Worm (Caenorhabditis elegans) whole organism, L3 larva: ENCODE measurements around the gene srh-180.

Source experiments
- ZK546.5 ChIP-seq: sonication (generic microtip); optimal IDR thresholded peaks from 2 replicates; lab custom pipeline; 2017; ENCODE audit warnings: missing biosample characterization, missing genetic modification characterization
- aly-2 ChIP-seq: fragments of 150-350 bp; optimal IDR thresholded peaks from 2 replicates; lab custom pipeline; 2014; ENCODE audit warnings: missing biosample characterization, missing genetic modification characterization
- ama-1 ChIP-seq: fragments of 150-350 bp; optimal IDR thresholded peaks from 2 replicates; lab custom pipeline; 2018
- ceh-16 ChIP-seq: sonication (generic microtip); optimal IDR thresholded peaks from 2 replicates; lab custom pipeline; 2017; ENCODE audit warnings: missing biosample characterization, missing genetic modification characterization
- ceh-28 ChIP-seq: fragments of 150-350 bp; optimal IDR thresholded peaks from 2 replicates; lab custom pipeline; 2014; ENCODE audit warnings: missing biosample characterization, missing genetic modification reagents, missing genetic modification characterization
- ceh-9 ChIP-seq: sonication (generic microtip); optimal IDR thresholded peaks from 2 replicates; lab custom pipeline; 2018; ENCODE audit warnings: missing biosample characterization, missing genetic modification characterization
- daf-12 ChIP-seq: fragments of 150-350 bp; optimal IDR thresholded peaks from 2 replicates; lab custom pipeline; 2014; ENCODE audit warnings: missing biosample characterization, missing genetic modification reagents, missing genetic modification characterization
- egl-27 ChIP-seq: sonication (generic microtip); optimal IDR thresholded peaks from 4 replicates; lab custom pipeline; 2017; ENCODE audit warnings: missing biosample characterization, missing genetic modification reagents, missing genetic modification characterization
- egl-5 ChIP-seq: fragments of 150-350 bp; optimal IDR thresholded peaks from 2 replicates; lab custom pipeline; 2017; ENCODE audit warnings: missing biosample characterization, missing genetic modification reagents, missing genetic modification characterization, inconsistent platforms
- elt-1 ChIP-seq: fragments of 150-350 bp; optimal IDR thresholded peaks from 2 replicates; lab custom pipeline; 2014; ENCODE audit warnings: missing biosample characterization, missing genetic modification characterization
- elt-2 ChIP-seq: sonication (generic microtip); optimal IDR thresholded peaks from 2 replicates; lab custom pipeline; 2016; ENCODE audit warnings: missing genetic modification reagents, mild to moderate bottlenecking, missing genetic modification characterization, missing compliant biosample characterization
- elt-3 ChIP-seq, 3 experiments: fragments of 150-350 bp in 1 of 3; sonication (generic microtip) in 2 of 3; optimal IDR thresholded peaks; 2 replicates in 2 of 3; 4 replicates in 1 of 3; lab custom pipeline; 2014 to 2017; ENCODE audit warnings: missing biosample characterization in 3 of 3, missing genetic modification characterization in 3 of 3
- eor-1 ChIP-seq, 2 experiments: fragments of 150-350 bp; optimal IDR thresholded peaks; 2 replicates each; lab custom pipeline; 2014 to 2018; ENCODE audit warnings: missing biosample characterization in 2 of 2, missing genetic modification characterization in 2 of 2
- jun-1 ChIP-seq: fragments of 150-350 bp; optimal IDR thresholded peaks from 2 replicates; lab custom pipeline; 2014; ENCODE audit warnings: missing biosample characterization, missing genetic modification reagents, missing genetic modification characterization
- lin-15B ChIP-seq: fragments of 150-350 bp; optimal IDR thresholded peaks from 2 replicates; lab custom pipeline; 2014; ENCODE audit warnings: missing biosample characterization, missing genetic modification characterization
- lsy-12 ChIP-seq: sonication (generic microtip); optimal IDR thresholded peaks from 2 replicates; lab custom pipeline; 2016; ENCODE audit warnings: mild to moderate bottlenecking, missing genetic modification characterization, missing compliant biosample characterization
- mdl-1 ChIP-seq: fragments of 150-350 bp; optimal IDR thresholded peaks from 2 replicates; lab custom pipeline; 2014; ENCODE audit warnings: missing biosample characterization, missing genetic modification characterization
- mml-1 ChIP-seq: fragments of 150-350 bp; sonication (generic microtip); optimal IDR thresholded peaks from 3 replicates; lab custom pipeline; 2014; ENCODE audit warnings: missing biosample characterization, missing genetic modification characterization
- nfya-1 ChIP-seq: sonication (generic microtip); optimal IDR thresholded peaks from 2 replicates; lab custom pipeline; 2017; ENCODE audit warnings: missing genetic modification characterization, mild to moderate bottlenecking, missing compliant biosample characterization, antibody characterized with exemption, moderate library complexity; ENCODE audit not compliant: insufficient read depth
- nhr-11 ChIP-seq: fragments of 150-350 bp; optimal IDR thresholded peaks from 2 replicates; lab custom pipeline; 2014; ENCODE audit warnings: missing biosample characterization, missing genetic modification characterization
- nhr-12 ChIP-seq: fragments of 150-350 bp; optimal IDR thresholded peaks from 2 replicates; lab custom pipeline; 2014; ENCODE audit warnings: missing biosample characterization, missing genetic modification characterization
- nhr-23 ChIP-seq: fragments of 150-350 bp; optimal IDR thresholded peaks from 2 replicates; lab custom pipeline; 2014; ENCODE audit warnings: missing biosample characterization, missing genetic modification reagents, missing genetic modification characterization
- nhr-25 ChIP-seq: sonication (generic microtip); optimal IDR thresholded peaks from 2 replicates; lab custom pipeline; 2017; ENCODE audit warnings: missing biosample characterization, missing genetic modification characterization
- nhr-28 ChIP-seq: fragments of 150-350 bp; optimal IDR thresholded peaks from 2 replicates; lab custom pipeline; 2014; ENCODE audit warnings: missing biosample characterization, missing genetic modification characterization
- nhr-77 ChIP-seq: fragments of 150-350 bp; optimal IDR thresholded peaks from 2 replicates; lab custom pipeline; 2014; ENCODE audit warnings: missing biosample characterization, missing genetic modification characterization
- pqm-1 ChIP-seq: fragments of 150-350 bp; optimal IDR thresholded peaks from 2 replicates; lab custom pipeline; 2017; ENCODE audit warnings: missing biosample characterization, missing genetic modification characterization, inconsistent platforms
- sea-2 ChIP-seq: fragments of 150-350 bp; sonication (generic microtip); optimal IDR thresholded peaks from 4 replicates; lab custom pipeline; 2014; ENCODE audit warnings: missing biosample characterization, missing genetic modification reagents, missing genetic modification characterization
- skn-1 ChIP-seq: fragments of 150-350 bp; optimal IDR thresholded peaks from 2 replicates; lab custom pipeline; 2014; ENCODE audit warnings: missing biosample characterization, missing genetic modification characterization
- tbx-2 ChIP-seq: sonication (generic microtip); optimal IDR thresholded peaks from 2 replicates; lab custom pipeline; 2016; ENCODE audit warnings: mild to moderate bottlenecking, missing genetic modification characterization, missing compliant biosample characterization
- unc-39 ChIP-seq: sonication (generic microtip); optimal IDR thresholded peaks from 4 replicates; lab custom pipeline; 2017; ENCODE audit warnings: missing biosample characterization, missing genetic modification characterization
- unc-62 ChIP-seq: fragments of 150-350 bp; sonication (generic microtip); optimal IDR thresholded peaks from 4 replicates; lab custom pipeline; 2014; ENCODE audit warnings: missing biosample characterization, missing genetic modification reagents, missing genetic modification characterization
- zag-1 ChIP-seq: fragments of 150-350 bp; optimal IDR thresholded peaks from 2 replicates; lab custom pipeline; 2014; ENCODE audit warnings: missing biosample characterization, missing genetic modification characterization

Gene srh-180

ce11 chrV:16333412-16333811 lies 16.1 kb downstream of the srh-180 start, which contains the start of gene srh-167:
srh-167 (plus strand) TSS chrV:16333712.
- TF ChIP-seq nfya-1 (tag; lab: Kevin White, UChicago) (no peak), ceh-16 (no peak), sea-2 (GFP tag; lab: Kevin White, UChicago) (no peak), nhr-12 (tag; lab: Kevin White, UChicago) (no peak), mml-1 (tag; lab: Kevin White, UChicago) (no peak), ama-1 (no peak), jun-1 (no peak), unc-39 (tag; lab: Kevin White, UChicago) (no peak), tbx-2 (no peak), aly-2 (no peak), elt-3 (tag; optimal IDR thresholded peaks at IDR 0.05; lab: Kevin White, UChicago) (no peak), nhr-23 (tag; lab: Kevin White, UChicago) (no peak), elt-1 (tag; lab: Kevin White, UChicago) (no peak), lin-15B (tag; lab: Kevin White, UChicago) (no peak), zag-1 (no peak), nhr-77 (tag; lab: Kevin White, UChicago) (no peak), unc-62 (no peak), ceh-28 (tag; lab: Kevin White, UChicago) (no peak), nhr-25 (tag; lab: Kevin White, UChicago) (no peak)

ce11 chrV:16336326-16336725 lies 19.0 kb downstream of the srh-180 start, which contains the start of gene srw-87:
srw-87 (plus strand) TSS chrV:16336626.
- TF ChIP-seq ceh-16 (no peak), lsy-12 (no peak), skn-1 (tag; lab: Kevin White, UChicago) (no peak), nhr-28 (tag; lab: Kevin White, UChicago) (no peak), nhr-11 (tag; lab: Kevin White, UChicago) (no peak), nhr-12 (tag; lab: Kevin White, UChicago) (no peak), daf-12 (tag; lab: Kevin White, UChicago) (no peak), nhr-23 (tag; lab: Kevin White, UChicago) (no peak), zag-1 (no peak), egl-27 (no peak), eor-1 (tag; optimal IDR thresholded peaks at IDR 0.05; lab: Kevin White, UChicago) (no peak), ZK546.5 (tag; lab: Kevin White, UChicago) (no peak), mdl-1 (tag; lab: Kevin White, UChicago) (no peak), nhr-25 (tag; lab: Kevin White, UChicago) (no peak), sea-2 (GFP tag; lab: Kevin White, UChicago) (no peak), aly-2 (no peak), elt-3 (tag; optimal IDR thresholded peaks at IDR 0.05; lab: Kevin White, UChicago) (no peak), ceh-9 (no peak), egl-5 (tag; lab: Kevin White, UChicago) (no peak)

- peak; percentile 18 for TF ChIP-seq nfya-1 (tag; lab: Kevin White, UChicago)
- peak; percentile 66 for TF ChIP-seq elt-2 (tag; lab: Kevin White, UChicago)
Measured at ce11 chrV:16338287-16339092, 21.1 kb downstream of the srh-180 start, which contains the start of gene slc-9B.2. slc-9B.2 (plus strand) TSS chrV:16339042.

ce11 chrV:16341497-16342257 lies 24.3 kb downstream of the srh-180 start:
- TF ChIP-seq elt-2 (tag; lab: Kevin White, UChicago) = peak; percentile 25

DNA sequence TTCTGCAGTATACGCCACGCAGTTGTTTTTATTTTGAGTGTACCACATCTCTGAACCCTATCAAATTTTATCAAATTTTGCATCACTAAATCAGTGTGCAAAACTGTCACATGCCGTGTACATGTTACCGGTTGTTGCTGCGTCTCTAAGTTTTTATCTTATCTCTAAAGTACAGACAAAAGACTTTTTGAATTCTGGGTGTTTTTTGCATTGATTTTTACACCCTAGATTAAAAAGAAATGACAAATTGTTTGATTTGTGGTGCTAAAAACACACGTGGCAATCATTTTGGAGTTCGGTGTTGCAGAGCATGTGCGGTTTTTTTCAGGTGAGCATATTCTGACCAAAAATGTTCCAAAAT lies 24.9 kb downstream of the srh-180 start, which contains the start of gene nhr-193:
Gene nhr-193, plus strand, starts transcription at position 51 of the 361 bp plus-strand sequence.
- TF ChIP-seq elt-2 (tag; lab: Kevin White, UChicago) (peak; percentile 74), jun-1 (peak; percentile 6), nhr-25 (tag; lab: Kevin White, UChicago) (no peak), nhr-12 (tag; lab: Kevin White, UChicago) (no peak), pqm-1 (peak; percentile 88)
